Fruit fly (Drosophila melanogaster): Measurements from ENCODE around the gene Blimp-1.

dm6 chr3L:5663876-5664718, 33.3 kb downstream of the Blimp-1 start, which contains the start of gene CG46320:
- TF ChIP-seq CG8478 (optimal IDR thresholded peaks at IDR 0.05) (no peak), CTCF (optimal IDR thresholded peaks at IDR 0.05) (no peak)
